Worm (Caenorhabditis elegans): ENCODE results near the gene K01A2.10.

DNA sequence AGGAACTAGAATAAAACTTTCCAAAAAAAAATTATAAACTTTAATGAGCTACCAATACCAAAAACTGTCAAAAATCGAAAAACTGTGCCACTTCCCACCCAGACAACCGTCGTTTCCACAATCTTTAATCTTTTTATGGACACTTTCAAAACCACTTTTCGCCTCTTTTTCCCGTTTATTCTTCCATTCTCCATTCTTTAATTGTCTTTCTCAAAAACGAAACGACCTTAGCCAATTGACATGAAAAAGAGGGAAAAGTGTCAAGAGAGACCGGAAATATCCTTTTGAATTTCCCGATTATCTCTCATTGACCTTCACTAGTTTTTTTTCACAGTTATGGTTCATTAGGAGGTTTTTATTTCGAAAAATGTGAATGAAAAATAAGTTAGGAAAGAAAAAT is 48.7 kb upstream of the K01A2.10 start:
- TF ChIP-seq nhr-11 (tag; optimal IDR thresholded peaks at IDR 0.05) (no peak), F13H6.1 (tag; optimal IDR thresholded peaks at IDR 0.05) (no peak), madf-2 (tag; optimal IDR thresholded peaks at IDR 0.05) (no peak), ref-2 (tag; optimal IDR thresholded peaks at IDR 0.05) (no peak), K09A11.1 (tag; optimal IDR thresholded peaks at IDR 0.05; ENCODE audit: insufficient read depth) (no peak)

All from whole organism, late embryonic.